Fruit fly (Drosophila melanogaster): ENCODE data around the gene disco.

Gene disco

dm6 chrX:16263415-16263814, 46.9 kb upstream of the disco start (continued):
- TF ChIP-seq Eip75B (GFP tag; optimal IDR thresholded peaks at IDR 0.05) (peak; percentile 59), topi (GFP tag; optimal IDR thresholded peaks at IDR 0.05) (peak; percentile 53), Met (GFP tag; optimal IDR thresholded peaks at IDR 0.05) (peak; percentile 61), Hr39 (GFP tag; optimal IDR thresholded peaks at IDR 0.05) (peak; percentile 53), Blimp-1 (GFP tag; optimal IDR thresholded peaks at IDR 0.05) (no peak), Lpt (GFP tag; optimal IDR thresholded peaks at IDR 0.05) (no peak), fd85E (GFP tag; optimal IDR thresholded peaks at IDR 0.05) (no peak), cyc (GFP tag; optimal IDR thresholded peaks at IDR 0.05) (peak; percentile 59), CG15336 (GFP tag; IDR thresholded peaks at IDR 0.05) (peak; percentile 66), CG10631 (GFP tag; optimal IDR thresholded peaks at IDR 0.05) (peak; percentile 50), CG11902 (GFP tag; optimal IDR thresholded peaks at IDR 0.05) (peak; percentile 38), CG6854 (GFP tag; optimal IDR thresholded peaks at IDR 0.05) (peak; percentile 6), fd59A (GFP tag; optimal IDR thresholded peaks at IDR 0.05) (peak; percentile 52), CG31627 (GFP tag; optimal IDR thresholded peaks at IDR 0.05) (peak; percentile 53)

DNA sequence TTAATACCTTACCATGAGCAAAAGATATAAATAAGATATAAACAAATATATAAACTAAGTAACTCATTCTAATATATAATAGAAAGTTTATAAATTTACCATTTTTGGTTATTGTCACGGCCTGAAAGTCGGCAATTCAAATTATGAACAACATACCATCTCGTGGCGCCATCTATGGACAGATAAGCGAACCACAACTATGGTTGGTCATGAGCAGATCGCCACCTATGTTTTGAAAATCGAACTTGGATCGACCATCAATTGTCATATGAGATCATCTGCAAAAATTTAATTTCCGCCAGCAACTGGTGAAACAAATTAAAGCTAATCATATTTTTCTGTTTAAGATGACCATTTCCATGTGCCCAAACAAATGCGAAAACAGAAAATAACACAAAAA, 28.2 kb upstream of the disco start:
- TF ChIP-seq achi (GFP tag; optimal IDR thresholded peaks at IDR 0.05) (no peak), CG34406 (GFP tag; optimal IDR thresholded peaks at IDR 0.05) (no peak), CG9139 (GFP tag; optimal IDR thresholded peaks at IDR 0.05) (no peak), Eip78C (GFP tag) (peak; percentile 38)

dm6 chrX:16243989-16244388, 27.4 kb upstream of the disco start:
- TF ChIP-seq Gug (GFP tag; IDR thresholded peaks at IDR 0.05) (no peak), CG31627 (GFP tag; optimal IDR thresholded peaks at IDR 0.05) (no peak), CG11762 (GFP tag; optimal IDR thresholded peaks at IDR 0.05; ENCODE audit: insufficient read depth) (no peak), CG32006 (GFP tag; optimal IDR thresholded peaks at IDR 0.05) (no peak), net (GFP tag; optimal IDR thresholded peaks at IDR 0.05) (no peak), Eip75B (GFP tag; optimal IDR thresholded peaks at IDR 0.05) (no peak), CG8119 (GFP tag; IDR thresholded peaks at IDR 0.05) (no peak), CG11902 (GFP tag; optimal IDR thresholded peaks at IDR 0.05) (no peak), Lpt (GFP tag; optimal IDR thresholded peaks at IDR 0.05) (no peak), CG34406 (GFP tag; optimal IDR thresholded peaks at IDR 0.05) (no peak), Smox (GFP tag; optimal IDR thresholded peaks at IDR 0.05) (no peak), CG6276 (GFP tag; optimal IDR thresholded peaks at IDR 0.05) (no peak), CG6792 (GFP tag; optimal IDR thresholded peaks at IDR 0.05) (no peak), CG8319 (GFP tag; optimal IDR thresholded peaks at IDR 0.05) (no peak), pdm3 (GFP tag; optimal IDR thresholded peaks at IDR 0.05) (no peak), Eip93F (GFP tag; optimal IDR thresholded peaks at IDR 0.05) (no peak), dsx (GFP tag; optimal IDR thresholded peaks at IDR 0.05; ENCODE audit: poor library complexity, severe bottlenecking) (no peak), lz (GFP tag; optimal IDR thresholded peaks at IDR 0.05) (no peak), CG10669 (GFP tag; optimal IDR thresholded peaks at IDR 0.05) (no peak)

- TF ChIP-seq Met (GFP tag; optimal IDR thresholded peaks at IDR 0.05) (no peak), CG6854 (GFP tag; optimal IDR thresholded peaks at IDR 0.05) (no peak), CG3919 (GFP tag; optimal IDR thresholded peaks at IDR 0.05) (no peak), fkh (GFP tag; optimal IDR thresholded peaks at IDR 0.05) (no peak), fd59A (GFP tag; optimal IDR thresholded peaks at IDR 0.05) (no peak), acj6 (GFP tag; optimal IDR thresholded peaks at IDR 0.05) (no peak), CG15336 (GFP tag; IDR thresholded peaks at IDR 0.05) (no peak), CG8119 (GFP tag; IDR thresholded peaks at IDR 0.05) (no peak), Eip78C (GFP tag) (no peak), CG10669 (GFP tag; optimal IDR thresholded peaks at IDR 0.05) (no peak), CG11902 (GFP tag; optimal IDR thresholded peaks at IDR 0.05) (no peak), CG6808 (GFP tag; optimal IDR thresholded peaks at IDR 0.05) (no peak), CG11762 (GFP tag; optimal IDR thresholded peaks at IDR 0.05; ENCODE audit: insufficient read depth) (no peak), Ets21C (GFP tag; optimal IDR thresholded peaks at IDR 0.05) (no peak), Eip75B (GFP tag; optimal IDR thresholded peaks at IDR 0.05) (no peak), Lpt (GFP tag; optimal IDR thresholded peaks at IDR 0.05) (no peak), CG7368 (GFP tag; optimal IDR thresholded peaks at IDR 0.05) (no peak)
Observed at dm6 chrX:16241831-16242451, 25.4 kb upstream of the disco start.

Data from whole organism, prepupa.